Worm (Caenorhabditis elegans) whole organism, midembryonic: ENCODE results near the gene cutl-19.

ENCODE experiments used
- T22C8.4 ChIP-seq: fragments of 200-800 bp; sonication (Bioruptor generic); IDR thresholded peaks from 2 replicates; pipeline ENCODE4 v1.3.6; 2022; ENCODE audit warnings: missing genetic modification characterization, missing compliant biosample characterization
- cog-1 ChIP-seq: sonication (generic microtip); optimal IDR thresholded peaks from 2 replicates; lab custom pipeline; 2016; ENCODE audit warnings: missing genetic modification characterization, missing compliant biosample characterization
- flt-1 ChIP-seq: fragments of 200-800 bp; sonication (Bioruptor generic); IDR thresholded peaks from 2 replicates; pipeline ENCODE4 v1.3.6; 2022; ENCODE audit warnings: missing genetic modification characterization, missing compliant biosample characterization
- klf-2 ChIP-seq: fragments of 200-800 bp; sonication (Bioruptor generic); conservative IDR thresholded peaks from 2 replicates; pipeline ENCODE4 v1.3.6; 2022; ENCODE audit warnings: missing genetic modification reagents, missing genetic modification characterization, missing compliant biosample characterization
- med-1 ChIP-seq: sonication (generic microtip); optimal IDR thresholded peaks from 2 replicates; lab custom pipeline; 2017; ENCODE audit warnings: missing genetic modification characterization, mild to moderate bottlenecking, missing compliant biosample characterization, antibody characterized with exemption, missing genetic modification reagents; ENCODE audit not compliant: insufficient read depth
- ref-1 ChIP-seq: fragments of 200-800 bp; sonication (Bioruptor generic); conservative IDR thresholded peaks from 2 replicates; pipeline ENCODE4 v1.3.6; 2022; ENCODE audit warnings: missing genetic modification reagents, missing genetic modification characterization, missing compliant biosample characterization
- tab-1 ChIP-seq: fragments of 200-800 bp; sonication (Bioruptor generic); IDR thresholded peaks from 2 replicates; pipeline ENCODE4 v1.3.6; 2022; ENCODE audit warnings: missing genetic modification characterization, missing compliant biosample characterization
- ztf-23 ChIP-seq: fragments of 200-800 bp; sonication (Bioruptor generic); IDR thresholded peaks from 2 replicates; pipeline ENCODE4 v1.3.6; 2022; ENCODE audit warnings: missing genetic modification reagents, missing genetic modification characterization, missing compliant biosample characterization
- ztf-29 ChIP-seq: fragments of 200-800 bp; sonication (Bioruptor generic); IDR thresholded peaks from 2 replicates; pipeline ENCODE4 v1.3.6; 2022; ENCODE audit warnings: missing genetic modification reagents, missing genetic modification characterization, missing compliant biosample characterization

cutl-19 gene

DNA sequence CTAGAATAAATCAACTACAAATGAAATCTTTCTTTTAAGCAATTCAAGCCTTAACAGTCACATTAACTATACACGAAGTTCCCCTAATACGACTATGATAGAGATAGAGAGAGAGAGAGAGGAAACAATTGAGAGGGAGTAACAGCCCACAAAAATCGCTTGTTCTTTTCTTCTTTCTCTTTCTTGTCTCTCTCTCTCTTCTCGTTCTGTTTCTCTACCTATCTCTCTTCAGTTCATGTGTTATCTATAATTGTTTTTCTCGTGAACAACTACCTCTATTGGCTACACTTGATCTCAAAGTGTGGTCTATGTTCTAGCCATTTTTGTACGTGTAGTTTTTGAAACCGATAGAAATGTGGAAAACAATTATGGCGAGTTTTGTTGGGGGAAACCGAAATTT lies 14.8 kb downstream of the cutl-19 start:
- TF ChIP-seq tab-1 (GFP tag; lab: Robert Waterston, UW): no peak

DNA sequence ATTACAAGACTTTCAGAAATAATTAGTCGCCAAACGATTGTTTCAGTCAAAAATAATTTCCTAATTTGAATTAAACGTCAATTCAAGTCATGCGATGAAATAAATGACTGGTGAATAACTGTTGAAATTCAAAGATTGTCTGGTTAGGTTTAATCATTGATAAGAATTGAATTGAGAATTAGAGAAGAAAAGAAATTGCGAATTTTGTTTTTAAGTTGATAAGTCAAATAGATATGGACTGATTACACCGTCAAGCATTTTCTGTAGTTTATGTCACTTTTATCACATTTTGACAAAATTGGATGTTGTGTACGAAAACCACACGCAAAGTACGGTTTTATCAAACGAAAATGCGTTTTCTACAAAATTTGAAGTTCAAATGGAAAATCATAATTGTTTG lies 16.1 kb downstream of the cutl-19 start:
- no peak for TF ChIP-seq klf-2
- no peak for TF ChIP-seq ref-1 (GFP tag; lab: Robert Waterston, UW)

DNA sequence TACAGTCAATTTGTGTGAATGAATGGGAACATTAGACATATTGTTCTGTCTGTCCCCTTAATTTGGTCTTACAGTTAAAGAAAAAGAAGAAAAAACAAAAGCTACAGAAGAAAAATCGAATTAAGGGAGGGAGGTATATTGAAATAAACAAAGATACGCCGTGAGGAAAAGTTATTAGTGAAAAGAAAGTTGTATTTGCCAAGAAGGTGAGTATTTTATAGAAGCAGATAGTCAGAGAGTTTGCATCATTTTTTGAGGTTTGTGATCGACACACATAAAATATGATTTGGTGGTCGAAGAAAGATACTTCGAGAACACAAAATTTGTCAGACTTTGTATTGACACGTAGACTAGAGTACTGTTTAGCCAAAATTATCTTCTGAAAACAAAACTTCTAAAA lies 17.1 kb downstream of the cutl-19 start:
- TF ChIP-seq ref-1 (GFP tag; lab: Robert Waterston, UW): no peak
- no peak for TF ChIP-seq T22C8.4 (GFP tag; lab: Robert Waterston, UW)
- no peak for TF ChIP-seq klf-2
- TF ChIP-seq med-1 (GFP tag; lab: Kevin White, UChicago): no peak
- no peak for TF ChIP-seq flt-1
- TF ChIP-seq ztf-29 (GFP tag; lab: Robert Waterston, UW): no peak
- TF ChIP-seq tab-1 (GFP tag; lab: Robert Waterston, UW): no peak
- TF ChIP-seq cog-1 (tag; lab: Kevin White, UChicago): no peak
- TF ChIP-seq ztf-23: no peak

DNA sequence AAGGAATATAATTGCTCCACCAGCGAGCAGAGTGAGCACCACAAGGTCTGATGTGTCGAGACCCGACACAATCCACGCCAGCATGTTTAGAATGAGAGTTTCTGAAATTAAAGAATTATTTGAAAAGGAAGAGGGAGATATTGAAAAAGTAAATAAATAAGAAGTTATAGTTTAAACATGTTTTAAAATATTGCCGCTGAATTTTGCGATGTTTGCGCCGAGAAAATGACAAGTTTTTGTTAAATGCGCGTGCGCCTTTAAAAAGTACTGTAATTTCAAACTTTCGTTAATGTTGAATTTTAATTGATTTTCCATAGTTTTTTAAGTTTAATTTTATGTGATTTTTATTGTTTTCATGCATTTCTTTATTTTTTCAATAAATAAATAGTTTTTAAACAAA lies 17.8 kb downstream of the cutl-19 start, which contains the start of gene emb-8:
Gene emb-8, minus strand, starts transcription at position 101 of the 400 bp plus-strand sequence.
- TF ChIP-seq flt-1 (no peak), tab-1 (GFP tag; lab: Robert Waterston, UW) (no peak), ztf-23 (no peak), klf-2 (no peak), ref-1 (GFP tag; lab: Robert Waterston, UW) (no peak), med-1 (GFP tag; lab: Kevin White, UChicago) (no peak), T22C8.4 (GFP tag; lab: Robert Waterston, UW) (no peak), ztf-29 (GFP tag; lab: Robert Waterston, UW) (no peak), cog-1 (tag; lab: Kevin White, UChicago) (no peak)

DNA sequence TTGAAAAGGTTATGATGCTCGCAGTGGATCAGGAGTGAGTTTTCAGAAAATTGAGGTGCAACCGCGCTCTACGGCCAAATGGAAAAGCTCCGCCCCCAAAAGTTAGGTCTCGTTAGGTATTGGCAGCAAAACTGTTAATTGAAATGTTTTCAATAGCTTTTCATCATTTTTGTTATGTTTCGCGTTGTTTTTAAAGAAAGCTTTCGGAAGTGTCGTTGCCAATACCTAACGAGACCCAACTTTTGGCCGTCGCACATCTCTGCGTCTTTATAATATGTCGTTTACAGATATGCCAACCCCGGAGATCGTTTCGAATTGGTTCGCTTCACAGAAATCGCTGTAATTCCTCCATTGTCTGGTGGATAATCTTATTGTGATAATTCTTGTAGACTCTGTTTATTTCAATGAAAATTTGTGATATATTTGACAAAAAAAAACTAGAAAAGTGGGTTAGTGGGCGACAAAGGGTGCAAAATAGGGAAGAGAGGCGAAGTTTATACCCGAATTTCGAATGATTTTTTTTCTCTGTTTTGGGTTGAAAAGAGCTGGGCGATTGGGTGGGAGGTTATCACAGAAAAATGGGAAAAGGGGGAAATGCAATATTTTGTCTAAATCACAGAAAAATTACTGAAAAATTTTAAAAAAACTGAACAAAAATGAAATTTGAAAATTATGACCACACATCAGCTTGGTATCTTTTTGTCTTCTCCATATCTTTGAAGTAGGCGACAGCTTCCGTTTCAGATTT lies 20.9 kb downstream of the cutl-19 start:
- TF ChIP-seq ztf-29 (GFP tag; lab: Robert Waterston, UW): no peak
- no peak for TF ChIP-seq klf-2
- no peak for TF ChIP-seq tab-1 (GFP tag; lab: Robert Waterston, UW)
- TF ChIP-seq flt-1: no peak
- TF ChIP-seq med-1 (GFP tag; lab: Kevin White, UChicago): no peak
- TF ChIP-seq ref-1 (GFP tag; lab: Robert Waterston, UW): no peak
- no peak for TF ChIP-seq cog-1 (tag; lab: Kevin White, UChicago)
- no peak for TF ChIP-seq ztf-23
- no peak for TF ChIP-seq T22C8.4 (GFP tag; lab: Robert Waterston, UW)

DNA sequence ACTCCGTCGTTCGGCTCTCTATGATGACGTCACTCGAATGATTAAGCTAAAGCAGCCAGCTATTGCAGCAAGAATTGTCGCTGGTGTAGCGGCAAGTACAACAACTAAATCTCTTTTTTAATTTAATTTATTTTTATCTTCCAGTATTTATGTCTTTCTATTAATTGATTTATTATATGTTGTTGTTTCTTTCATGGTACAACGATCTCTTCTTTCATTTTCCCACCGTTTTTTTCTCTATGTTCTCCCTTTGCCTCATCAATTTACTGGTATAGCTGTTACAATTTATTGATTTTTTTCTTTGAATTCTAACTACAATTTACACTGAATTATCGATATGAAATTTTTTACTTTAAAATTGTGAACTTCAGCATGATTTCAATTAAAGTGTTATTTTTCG lies 21.7 kb downstream of the cutl-19 start, which contains the start of gene moc-6:
Gene moc-6, plus strand, starts transcription at position 301 of the 400 bp plus-strand sequence.
- TF ChIP-seq tab-1 (GFP tag; lab: Robert Waterston, UW) (no peak), ref-1 (GFP tag; lab: Robert Waterston, UW) (no peak), T22C8.4 (GFP tag; lab: Robert Waterston, UW) (0 out of 2 replicates have a peak, but pooled peaks have one; percentile 23)

DNA sequence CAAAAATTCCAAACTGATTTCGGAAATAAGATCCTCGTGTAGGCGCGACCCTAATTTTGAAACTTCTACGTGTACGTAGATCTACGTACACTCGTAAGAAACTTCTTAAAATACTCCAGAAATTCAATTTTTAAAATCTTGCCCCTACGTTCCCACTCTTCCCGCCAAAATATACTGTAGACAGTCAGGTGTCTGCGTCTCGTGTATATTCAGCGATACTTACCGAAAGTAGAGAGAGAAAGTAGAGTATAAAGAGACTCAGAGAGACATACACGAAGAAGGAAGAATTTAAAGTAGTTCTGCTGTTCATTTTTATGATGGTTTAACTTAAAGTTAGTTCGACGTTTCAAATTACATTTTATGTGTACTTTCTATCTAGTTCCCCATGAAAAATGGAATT lies 24.1 kb downstream of the cutl-19 start:
- TF ChIP-seq cog-1 (tag; lab: Kevin White, UChicago) (no peak), tab-1 (GFP tag; lab: Robert Waterston, UW) (no peak), T22C8.4 (GFP tag; lab: Robert Waterston, UW) (no peak), klf-2 (no peak), flt-1 (no peak), ref-1 (GFP tag; lab: Robert Waterston, UW) (no peak), med-1 (GFP tag; lab: Kevin White, UChicago) (no peak), ztf-29 (GFP tag; lab: Robert Waterston, UW) (no peak), ztf-23 (no peak)

DNA sequence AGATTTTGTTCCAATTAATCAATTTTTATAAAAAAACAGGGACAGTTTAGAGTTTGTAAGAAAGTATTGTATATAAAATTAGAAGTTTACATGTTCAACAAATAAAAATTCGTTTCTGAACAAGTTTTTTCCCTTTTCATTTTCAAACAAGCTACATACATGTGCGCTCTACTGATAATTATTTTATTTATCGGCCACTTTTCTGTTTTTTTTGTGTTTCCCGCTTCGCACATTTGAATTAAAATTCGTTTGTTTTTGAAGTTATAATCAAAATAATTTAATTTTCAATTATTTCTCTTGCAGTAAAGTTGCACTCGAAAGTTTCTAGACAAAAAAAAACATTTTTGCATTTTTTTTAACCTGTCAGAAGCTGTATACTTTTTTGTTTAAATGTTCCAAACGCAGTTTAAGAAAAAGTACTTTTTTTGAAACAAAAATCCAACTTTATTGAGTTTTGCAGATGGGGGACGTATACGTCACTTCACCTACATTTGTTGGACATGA lies 26.7 kb downstream of the cutl-19 start, which contains the start of gene hira-1:
Gene hira-1, plus strand, starts transcription at position 454 of the 504 bp plus-strand sequence.
- TF ChIP-seq ztf-23: no peak
- TF ChIP-seq med-1 (GFP tag; lab: Kevin White, UChicago): no peak
- TF ChIP-seq tab-1 (GFP tag; lab: Robert Waterston, UW): no peak

DNA sequence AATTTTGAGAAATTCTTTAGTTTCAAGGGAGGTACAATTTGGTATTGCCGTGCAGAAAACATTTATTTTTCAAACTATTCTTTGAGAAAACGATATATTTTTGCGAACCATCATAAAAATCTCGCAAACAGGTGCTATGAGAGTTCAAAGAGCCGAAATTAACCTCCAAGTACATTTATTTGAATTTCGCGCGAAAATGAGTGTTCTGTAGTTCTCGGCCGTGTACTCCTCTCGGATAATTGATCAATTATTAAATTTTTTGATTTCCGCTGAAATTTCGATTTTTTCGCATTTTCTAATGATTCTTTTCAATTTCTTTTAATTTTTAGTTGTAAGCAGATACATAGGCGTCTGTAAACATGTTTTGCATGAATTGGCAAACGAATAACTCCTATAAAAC lies 27.2 kb downstream of the cutl-19 start:
- TF ChIP-seq klf-2 (no peak), flt-1 (peak; percentile 37; the same call in 1 of the 2 replicates), med-1 (GFP tag; lab: Kevin White, UChicago) (no peak)

DNA sequence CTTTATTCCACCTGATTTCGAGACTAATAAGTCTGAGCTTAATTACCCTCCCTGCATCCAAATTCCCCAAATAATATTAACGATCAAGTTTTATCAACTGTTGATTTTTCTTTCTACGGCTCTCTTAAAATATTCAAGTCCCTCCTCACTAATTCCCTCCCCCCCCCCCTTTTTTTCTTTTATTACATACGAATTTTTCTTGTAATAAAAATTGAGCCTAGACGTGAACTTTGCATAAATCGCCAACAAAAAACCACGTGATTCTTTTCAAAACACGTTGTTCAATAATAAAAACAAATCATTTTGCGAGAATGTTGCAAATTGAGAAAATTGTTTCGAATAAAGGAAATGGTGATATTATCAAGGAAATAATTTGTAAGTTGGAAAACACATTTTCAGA lies 29.0 kb downstream of the cutl-19 start, which contains the start of gene K10D2.8:
Gene K10D2.8, plus strand, starts transcription at position 301 of the 400 bp plus-strand sequence.
- TF ChIP-seq med-1 (GFP tag; lab: Kevin White, UChicago) (no peak), ztf-29 (GFP tag; lab: Robert Waterston, UW) (no peak), ref-1 (GFP tag; lab: Robert Waterston, UW) (no peak), cog-1 (tag; lab: Kevin White, UChicago) (no peak), tab-1 (GFP tag; lab: Robert Waterston, UW) (no peak), flt-1 (no peak), ztf-23 (no peak), klf-2 (no peak)
